Fruit fly (Drosophila melanogaster): ENCODE measurements around the gene bdwf.

Gene bdwf

dm6 chr3R:17080666-17081358 is 37.9 kb upstream of the bdwf start (continued):
- TF ChIP-seq sc (optimal IDR thresholded peaks at IDR 0.05) (no peak), sc (GFP tag; optimal IDR thresholded peaks at IDR 0.05) (peak; percentile 94), ato (GFP tag; IDR thresholded peaks at IDR 0.05; ENCODE audit: partially characterized antibody) (no peak), CG15696 (tag; optimal IDR thresholded peaks at IDR 0.05) (peak; percentile 85), CG30020 (tag; optimal IDR thresholded peaks at IDR 0.05) (peak; percentile 77), gt (GFP tag; IDR thresholded peaks at IDR 0.05) (peak; percentile 76), CG18599 (GFP tag; optimal IDR thresholded peaks at IDR 0.05) (peak; percentile 95), stwl (tag; optimal IDR thresholded peaks at IDR 0.05) (peak; percentile 40), CG11247 (GFP tag; IDR thresholded peaks at IDR 0.05) (peak; percentile 90), CG6689 (GFP tag; IDR thresholded peaks at IDR 0.05) (peak; percentile 95), C15 (GFP tag; IDR thresholded peaks at IDR 0.05) (peak; percentile 73; the same call in 2 of the 3 replicates), CG9215 (GFP tag; IDR thresholded peaks at IDR 0.05) (peak; percentile 85), Sin3A (optimal IDR thresholded peaks at IDR 0.05) (no peak), CG14667 (GFP tag; IDR thresholded peaks at IDR 0.05) (peak; percentile 84), CG8924 (tag; optimal IDR thresholded peaks at IDR 0.05) (peak; percentile 96), CG11696 (GFP tag; IDR thresholded peaks at IDR 0.05) (peak; percentile 84), lola (GFP tag; optimal IDR thresholded peaks at IDR 0.05) (peak in 1 of 3 experiments; percentile 97), Six4 (GFP tag; optimal IDR thresholded peaks at IDR 0.05) (peak; percentile 94), mld (GFP tag; IDR thresholded peaks at IDR 0.05; ENCODE audit: partially characterized antibody) (no peak), otp (GFP tag; IDR thresholded peaks at IDR 0.05) (peak; percentile 92), CG12769 (tag; optimal IDR thresholded peaks at IDR 0.05) (peak; percentile 90), row (GFP tag; IDR thresholded peaks at IDR 0.05) (peak; percentile 88), en (GFP tag; optimal IDR thresholded peaks at IDR 0.05) (peak; percentile 80), cad (GFP tag; optimal IDR thresholded peaks at IDR 0.05) (no peak), Oaz (GFP tag; IDR thresholded peaks at IDR 0.05) (peak; percentile 92), CG1233 (GFP tag; optimal IDR thresholded peaks at IDR 0.05) (peak; percentile 94), exex (tag; optimal IDR thresholded peaks at IDR 0.05) (peak; percentile 53), CG17359 (tag; optimal IDR thresholded peaks at IDR 0.05) (peak; percentile 95), Kr (GFP tag; optimal IDR thresholded peaks at IDR 0.05) (peak; percentile 66), dimm (GFP tag; IDR thresholded peaks at IDR 0.05) (0 out of 2 replicates have a peak, but pooled peaks have one; percentile 72), phol (tag; optimal IDR thresholded peaks at IDR 0.05) (peak; percentile 97), hbn (GFP tag; IDR thresholded peaks at IDR 0.05; ENCODE audit: partially characterized antibody) (no peak), Hmx (GFP tag; optimal IDR thresholded peaks at IDR 0.05) (peak; percentile 83), CG9817 (tag; optimal IDR thresholded peaks at IDR 0.05) (peak; percentile 88), ci (GFP tag; IDR thresholded peaks at IDR 0.05) (peak; percentile 95), D19A (tag; optimal IDR thresholded peaks at IDR 0.05) (peak; percentile 93), Dp (GFP tag; optimal IDR thresholded peaks at IDR 0.05) (no peak), dysf (GFP tag; IDR thresholded peaks at IDR 0.05) (peak; percentile 95), grau (tag; optimal IDR thresholded peaks at IDR 0.05) (peak; percentile 95), Dip2 (GFP tag; IDR thresholded peaks at IDR 0.05) (peak; percentile 41; the same call in 1 of the 2 replicates), CG5245 (GFP tag; optimal IDR thresholded peaks at IDR 0.05) (peak; percentile 91), Lhr (GFP tag; optimal IDR thresholded peaks at IDR 0.05) (peak; percentile 90), ro (GFP tag; IDR thresholded peaks at IDR 0.05) (peak; percentile 79), CG11504 (tag; optimal IDR thresholded peaks at IDR 0.05) (peak; percentile 95), CG8765 (GFP tag; IDR thresholded peaks at IDR 0.05) (peak; percentile 73), Xbp1 (GFP tag; optimal IDR thresholded peaks at IDR 0.05) (peak; percentile 95), Nf-YC (tag; optimal IDR thresholded peaks at IDR 0.05) (peak; percentile 87), Gsc (GFP tag; IDR thresholded peaks at IDR 0.05) (no peak), az2 (GFP tag; optimal IDR thresholded peaks at IDR 0.05) (peak; percentile 96), CG1602 (GFP tag; optimal IDR thresholded peaks at IDR 0.05) (peak; percentile 94)
